Worm (Caenorhabditis elegans) whole organism, L4/young adult: Measurements from ENCODE around the gene nxf-2.

ENCODE experiments used
- dao-5 ChIP-seq: sonication (generic microtip); optimal IDR thresholded peaks from 2 replicates; lab custom pipeline; 2016; ENCODE audit warnings: missing genotype, missing genetic modification characterization, moderate library complexity, missing compliant biosample characterization
- him-1 ChIP-seq: sonication (generic microtip); optimal IDR thresholded peaks from 2 replicates; lab custom pipeline; 2016; ENCODE audit warnings: missing genotype, missing genetic modification reagents, missing genetic modification characterization, missing compliant biosample characterization

DNA sequence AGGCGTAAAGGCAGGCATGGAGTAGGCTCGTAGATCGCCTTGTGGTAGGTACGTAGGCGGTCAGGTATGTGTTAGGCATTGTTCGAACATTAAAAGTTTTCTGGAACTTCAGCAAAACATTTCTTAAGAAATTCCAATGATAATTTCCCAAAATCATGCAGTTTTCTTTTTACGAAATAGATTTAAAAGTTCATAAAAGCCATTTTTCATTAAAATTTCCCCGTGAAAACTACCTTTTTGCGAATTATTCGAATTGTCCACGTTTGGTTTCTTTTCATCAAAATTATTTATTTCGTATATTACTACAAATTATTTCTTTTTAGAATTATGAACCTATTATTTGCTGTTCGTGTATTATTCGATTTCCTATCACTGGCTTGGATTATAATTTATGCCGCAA is 22.9 kb downstream of the nxf-2 start, which contains the start of gene C15H11.13:
- TF ChIP-seq dao-5 (no peak), him-1 (tag; lab: Kevin White, UChicago) (no peak)
